Fruit fly (Drosophila melanogaster) S2 (cell line): ENCODE data around the gene Sf3a2.

ENCODE experiments used
- CG8478 ChIP-seq: fragments of >200 bp; optimal IDR thresholded peaks from 2 replicates; lab custom pipeline; 2018
- CTCF ChIP-seq, 2 experiments: fragments of >200 bp; optimal IDR thresholded peaks; 2 replicates each; lab custom pipeline; 2018

dm6 chr3L:12804730-12805170, 9.1 kb downstream of the Sf3a2 start, which contains the start of gene Atg1:
- TF ChIP-seq CTCF (optimal IDR thresholded peaks at IDR 0.05; lab: Kevin White, UChicago): peak; percentile 6 to 15
- no peak for TF ChIP-seq CG8478 (lab: Kevin White, UChicago)
